Fruit fly (Drosophila melanogaster) whole organism, adult: ENCODE data around the gene CG4751.

Source experiments
- CG33017 ChIP-seq: fragments of 200-800 bp; sonication (Bioruptor generic); optimal IDR thresholded peaks from 2 replicates; lab custom pipeline; 2018; ENCODE audit warnings: missing biosample characterization, mild to moderate bottlenecking, missing genetic modification characterization, moderate library complexity
- Clk ChIP-seq: fragments of 200-800 bp; sonication (Bioruptor generic); optimal IDR thresholded peaks from 2 replicates; lab custom pipeline; 2017; ENCODE audit warnings: missing biosample characterization, missing genetic modification characterization
- cnc ChIP-seq, 2 experiments: fragments of >200 bp; optimal IDR thresholded peaks; 2 replicates each; lab custom pipeline; 2017
- pad ChIP-seq: fragments of 200-800 bp; sonication (Bioruptor generic); optimal IDR thresholded peaks from 3 replicates; lab custom pipeline; 2017; ENCODE audit warnings: missing biosample characterization, missing genetic modification characterization, mild to moderate bottlenecking, moderate library complexity, missing genetic modification reagents

DNA sequence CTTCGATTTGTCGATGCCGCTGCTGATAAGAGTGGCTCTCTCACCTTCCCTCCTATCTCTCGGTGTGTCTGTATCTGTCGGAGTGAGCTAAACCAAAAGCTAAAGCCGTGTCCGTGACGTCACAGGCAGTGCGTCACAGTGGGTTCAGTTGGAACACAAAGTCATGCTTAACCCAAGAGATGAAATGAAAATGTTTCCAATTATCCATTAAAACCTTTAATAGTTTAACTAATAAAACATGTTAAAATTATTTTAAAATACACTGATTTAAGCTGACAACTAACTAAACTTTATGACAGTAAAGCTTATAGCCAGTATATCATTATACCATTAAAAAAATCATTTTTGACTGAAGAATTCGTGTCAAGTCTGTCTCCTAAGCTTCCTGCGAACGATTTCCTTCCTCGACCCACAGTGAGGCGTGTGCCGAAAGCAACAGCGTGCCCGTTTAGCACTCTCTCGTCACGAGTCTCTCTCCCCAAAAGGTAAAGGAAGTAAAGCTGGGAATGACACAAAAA is 17.5 kb upstream of the CG4751 start, which contains the start of gene Idua:
- TF ChIP-seq pad (GFP tag; lab: Kevin White, UChicago) (peak; percentile 50), Clk (peak; percentile 37), cnc (optimal IDR thresholded peaks at IDR 0.05; lab: Kevin White, UChicago) (no peak), CG33017 (tag; lab: Kevin White, UChicago) (peak; percentile 65)
